Worm (Caenorhabditis elegans) whole organism, late embryonic: Measurements from ENCODE around the gene C03B1.6.

Experiments used
- ceh-9 ChIP-seq: sonication (generic microtip); optimal IDR thresholded peaks from 2 replicates; lab custom pipeline; 2016; ENCODE audit warnings: mild to moderate bottlenecking, missing genetic modification characterization, inconsistent platforms, missing compliant biosample characterization
- elt-2 ChIP-seq: sonication (generic microtip); optimal IDR thresholded peaks from 2 replicates; lab custom pipeline; 2016; ENCODE audit warnings: missing genetic modification reagents, missing genetic modification characterization, missing compliant biosample characterization
- elt-4 ChIP-seq: sonication (generic microtip); optimal IDR thresholded peaks from 2 replicates; lab custom pipeline; 2016; ENCODE audit warnings: missing genetic modification characterization, missing compliant biosample characterization
- ets-4 ChIP-seq: sonication (generic microtip); optimal IDR thresholded peaks from 2 replicates; lab custom pipeline; 2016; ENCODE audit warnings: missing genetic modification characterization, missing compliant biosample characterization
- fax-1 ChIP-seq: sonication (generic microtip); optimal IDR thresholded peaks from 2 replicates; lab custom pipeline; 2016; ENCODE audit warnings: missing genotype, missing genetic modification characterization, missing compliant biosample characterization
- pha-4 ChIP-seq: fragments of 150-350 bp; optimal IDR thresholded peaks from 2 replicates; lab custom pipeline; 2018; ENCODE audit warnings: missing biosample characterization, missing genetic modification reagents, missing genetic modification characterization
- sdc-2 ChIP-seq: sonication (generic microtip); optimal IDR thresholded peaks from 2 replicates; lab custom pipeline; 2016; ENCODE audit warnings: missing genotype, missing genetic modification characterization, missing compliant biosample characterization
- unc-86 ChIP-seq: sonication (generic microtip); optimal IDR thresholded peaks from 2 replicates; lab custom pipeline; 2016; ENCODE audit warnings: missing genetic modification characterization, missing compliant biosample characterization

ce11 chrX:6353763-6354162 is 3.6 kb downstream of the C03B1.6 start:
- TF ChIP-seq elt-2 (no peak), unc-86 (no peak), pha-4 (no peak), sdc-2 (tag; lab: Kevin White, UChicago) (no peak), elt-4 (tag; lab: Kevin White, UChicago) (no peak), fax-1 (tag; lab: Kevin White, UChicago) (no peak), ceh-9 (tag; lab: Kevin White, UChicago) (no peak), ets-4 (no peak)
